Worm (Caenorhabditis elegans) whole organism, midembryonic: Measurements from ENCODE around the gene fbxb-1.

Source experiments
- T22C8.4 ChIP-seq: fragments of 200-800 bp; sonication (Bioruptor generic); IDR thresholded peaks from 2 replicates; pipeline ENCODE4 v1.3.6; 2022; ENCODE audit warnings: missing genetic modification characterization, missing compliant biosample characterization
- cog-1 ChIP-seq: sonication (generic microtip); optimal IDR thresholded peaks from 2 replicates; lab custom pipeline; 2016; ENCODE audit warnings: missing genetic modification characterization, missing compliant biosample characterization
- flt-1 ChIP-seq: fragments of 200-800 bp; sonication (Bioruptor generic); IDR thresholded peaks from 2 replicates; pipeline ENCODE4 v1.3.6; 2022; ENCODE audit warnings: missing genetic modification characterization, missing compliant biosample characterization
- klf-2 ChIP-seq: fragments of 200-800 bp; sonication (Bioruptor generic); conservative IDR thresholded peaks from 2 replicates; pipeline ENCODE4 v1.3.6; 2022; ENCODE audit warnings: missing genetic modification reagents, missing genetic modification characterization, missing compliant biosample characterization
- med-1 ChIP-seq: sonication (generic microtip); optimal IDR thresholded peaks from 2 replicates; lab custom pipeline; 2017; ENCODE audit warnings: missing genetic modification characterization, mild to moderate bottlenecking, missing compliant biosample characterization, antibody characterized with exemption, missing genetic modification reagents; ENCODE audit not compliant: insufficient read depth
- ref-1 ChIP-seq: fragments of 200-800 bp; sonication (Bioruptor generic); conservative IDR thresholded peaks from 2 replicates; pipeline ENCODE4 v1.3.6; 2022; ENCODE audit warnings: missing genetic modification reagents, missing genetic modification characterization, missing compliant biosample characterization
- tab-1 ChIP-seq: fragments of 200-800 bp; sonication (Bioruptor generic); IDR thresholded peaks from 2 replicates; pipeline ENCODE4 v1.3.6; 2022; ENCODE audit warnings: missing genetic modification characterization, missing compliant biosample characterization
- ztf-23 ChIP-seq: fragments of 200-800 bp; sonication (Bioruptor generic); IDR thresholded peaks from 2 replicates; pipeline ENCODE4 v1.3.6; 2022; ENCODE audit warnings: missing genetic modification reagents, missing genetic modification characterization, missing compliant biosample characterization
- ztf-29 ChIP-seq: fragments of 200-800 bp; sonication (Bioruptor generic); IDR thresholded peaks from 2 replicates; pipeline ENCODE4 v1.3.6; 2022; ENCODE audit warnings: missing genetic modification reagents, missing genetic modification characterization, missing compliant biosample characterization

DNA sequence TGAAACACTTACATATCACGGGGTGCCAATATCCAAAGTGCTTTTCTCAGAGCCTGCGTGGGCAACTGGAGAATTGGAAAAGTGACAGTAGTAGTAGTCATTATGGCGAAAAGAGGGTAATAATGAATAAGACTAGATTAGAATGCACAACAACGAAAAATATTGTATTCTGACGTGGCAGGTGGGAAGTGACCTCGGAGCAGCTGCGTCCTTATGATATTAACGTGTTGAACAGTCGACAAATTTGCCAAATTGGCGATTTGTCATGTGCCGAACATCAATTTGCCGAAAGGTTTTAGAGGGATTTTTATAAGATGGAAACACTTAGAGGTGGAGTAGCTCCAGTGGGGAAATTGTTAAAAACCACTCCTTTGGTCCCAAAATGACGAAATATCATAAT is 10.8 kb downstream of the fbxb-1 start, which contains the start of gene str-81:
- TF ChIP-seq T22C8.4 (GFP tag; lab: Robert Waterston, UW) (no peak), flt-1 (no peak), klf-2 (GFP tag; lab: Robert Waterston, UW) (no peak), cog-1 (no peak), ref-1 (GFP tag; lab: Robert Waterston, UW) (no peak), ztf-23 (GFP tag; lab: Robert Waterston, UW) (no peak), med-1 (GFP tag; lab: Kevin White, UChicago) (no peak), ztf-29 (no peak), tab-1 (no peak)
